Fruit fly (Drosophila melanogaster): ENCODE data around the gene Tango10.

Tango10 gene

dm6 chrX:11678539-11679040, 41.5 kb upstream of the Tango10 start, which contains the start of the genes Vlet and bif (continued):
- TF ChIP-seq oc (tag; optimal IDR thresholded peaks at IDR 0.05) = peak; percentile 39
- TF ChIP-seq usp (GFP tag; optimal IDR thresholded peaks at IDR 0.05) = no peak
- TF ChIP-seq CG4404 (GFP tag; IDR thresholded peaks at IDR 0.05) = peak; percentile 41; the same call in 1 of the 2 replicates
- no peak for TF ChIP-seq Doc2 (GFP tag; IDR thresholded peaks at IDR 0.05)
- peak; percentile 78 for TF ChIP-seq CG13775 (GFP tag; optimal IDR thresholded peaks at IDR 0.05)
- TF ChIP-seq slou (GFP tag; optimal IDR thresholded peaks at IDR 0.05) = peak; percentile 11
- peak; percentile 35 for TF ChIP-seq CG6654 (GFP tag; optimal IDR thresholded peaks at IDR 0.05)
- no peak for TF ChIP-seq Trl (optimal IDR thresholded peaks at IDR 0.05)
- TF ChIP-seq Trl (GFP tag; optimal IDR thresholded peaks at IDR 0.05) = peak; percentile 44
- TF ChIP-seq CG7357 (GFP tag; IDR thresholded peaks at IDR 0.05) = peak; percentile 18; the same call in 1 of the 3 replicates
- peak; percentile 25 for TF ChIP-seq jumu (GFP tag; optimal IDR thresholded peaks at IDR 0.05)
- no peak for TF ChIP-seq rib (GFP tag; IDR thresholded peaks at IDR 0.05)
- peak; percentile 22 for TF ChIP-seq CG6813 (GFP tag; optimal IDR thresholded peaks at IDR 0.05)
- TF ChIP-seq tap (tag; optimal IDR thresholded peaks at IDR 0.05) = peak; percentile 38
- TF ChIP-seq luna (GFP tag; optimal IDR thresholded peaks at IDR 0.05) = no peak
- TF ChIP-seq Ets65A (GFP tag) = peak; percentile 95
- no peak for TF ChIP-seq wdn (GFP tag; IDR thresholded peaks at IDR 0.05)
- TF ChIP-seq CG11723 (GFP tag; optimal IDR thresholded peaks at IDR 0.05) = peak; percentile 40
- TF ChIP-seq Deaf1 (tag; optimal IDR thresholded peaks at IDR 0.05) = no peak
- TF ChIP-seq sim (GFP tag; IDR thresholded peaks at IDR 0.05) = no peak
- peak; percentile 85 for TF ChIP-seq CoRest (tag; optimal IDR thresholded peaks at IDR 0.05)
- TF ChIP-seq D19A (tag; optimal IDR thresholded peaks at IDR 0.05) = peak; percentile 56
- TF ChIP-seq CG11504 (tag; optimal IDR thresholded peaks at IDR 0.05) = no peak
- 0 out of 2 replicates have a peak, but pooled peaks have one; percentile 2 for TF ChIP-seq Rx (GFP tag; IDR thresholded peaks at IDR 0.05)
- TF ChIP-seq HLH4C (GFP tag; IDR thresholded peaks at IDR 0.05; ENCODE audit: partially characterized antibody) = peak; percentile 57; the same call in 2 of the 3 replicates
- TF ChIP-seq stwl (tag; optimal IDR thresholded peaks at IDR 0.05) = peak; percentile 48
- peak; percentile 82 for TF ChIP-seq gem (tag; optimal IDR thresholded peaks at IDR 0.05)
- peak; percentile 56 for TF ChIP-seq CG15696 (tag; optimal IDR thresholded peaks at IDR 0.05)
- peak; percentile 66 for TF ChIP-seq dmrt11E (tag; optimal IDR thresholded peaks at IDR 0.05)
- TF ChIP-seq her (GFP tag; optimal IDR thresholded peaks at IDR 0.05) = peak; percentile 36
- no peak for TF ChIP-seq ab (GFP tag; optimal IDR thresholded peaks at IDR 0.05)
- TF ChIP-seq bbx (GFP tag; IDR thresholded peaks at IDR 0.05; ENCODE audit: partially characterized antibody) = peak; percentile 55
- TF ChIP-seq ase (GFP tag; IDR thresholded peaks at IDR 0.05) = 0 out of 3 replicates have a peak, but pooled peaks have one; percentile 30
- TF ChIP-seq Awh (GFP tag; IDR thresholded peaks at IDR 0.05) = no peak
- peak; percentile 40 for TF ChIP-seq Dek (tag; optimal IDR thresholded peaks at IDR 0.05)
- TF ChIP-seq HmgD (GFP tag; optimal IDR thresholded peaks at IDR 0.05) = no peak
- no peak for TF ChIP-seq CG6683 (GFP tag; optimal IDR thresholded peaks at IDR 0.05)
- 0 out of 2 replicates have a peak, but pooled peaks have one; percentile 31 for TF ChIP-seq gt (GFP tag; IDR thresholded peaks at IDR 0.05)
- no peak for TF ChIP-seq Gsc (GFP tag; IDR thresholded peaks at IDR 0.05)
- peak; percentile 78 for TF ChIP-seq phol (tag; optimal IDR thresholded peaks at IDR 0.05)
- TF ChIP-seq CG9727 (GFP tag; optimal IDR thresholded peaks at IDR 0.05) = peak; percentile 78
- peak; percentile 76 for TF ChIP-seq tio (GFP tag; optimal IDR thresholded peaks at IDR 0.05)
- no peak for TF ChIP-seq CG17328 (GFP tag; IDR thresholded peaks at IDR 0.05)
- TF ChIP-seq Drgx (GFP tag; IDR thresholded peaks at IDR 0.05) = no peak
- TF ChIP-seq CG2116 (GFP tag; optimal IDR thresholded peaks at IDR 0.05) = peak; percentile 44
- TF ChIP-seq CG3407 (GFP tag; optimal IDR thresholded peaks at IDR 0.05) = peak; percentile 9
- TF ChIP-seq CG10654 (GFP tag; optimal IDR thresholded peaks at IDR 0.05) = peak; percentile 32
- TF ChIP-seq Bteb2 (GFP tag; optimal IDR thresholded peaks at IDR 0.05) = peak; percentile 17
- TF ChIP-seq gcm (GFP tag; optimal IDR thresholded peaks at IDR 0.05) = peak; percentile 18
- TF ChIP-seq CG9876 (GFP tag; optimal IDR thresholded peaks at IDR 0.05) = no peak
- TF ChIP-seq CG4820 (GFP tag; optimal IDR thresholded peaks at IDR 0.05) = peak; percentile 46
